Worm (Caenorhabditis elegans): Measurements from ENCODE around the gene Y55D5A.4.

Gene Y55D5A.4

ce11 chrIII:2975689-2976088 is 14.2 kb downstream of the Y55D5A.4 start, which contains the start of gene Y55D5A.3:
Gene Y55D5A.3, minus strand, starts transcription at chrIII:2975789.
- TF ChIP-seq ref-2 (tag; optimal IDR thresholded peaks at IDR 0.05) (no peak), eyg-1 (tag; optimal IDR thresholded peaks at IDR 0.05) (no peak), syd-9 (tag; optimal IDR thresholded peaks at IDR 0.05) (no peak), ttx-3 (tag; optimal IDR thresholded peaks at IDR 0.05) (no peak), ceh-19 (GFP tag; optimal IDR thresholded peaks at IDR 0.05) (no peak), ceh-9 (tag; optimal IDR thresholded peaks at IDR 0.05) (no peak), ceh-24 (tag; optimal IDR thresholded peaks at IDR 0.05) (no peak)

- peak; percentile 5 for TF ChIP-seq rnt-1 (tag; optimal IDR thresholded peaks at IDR 0.05)
- TF ChIP-seq pha-4 (tag; optimal IDR thresholded peaks at IDR 0.05), result no peak
- TF ChIP-seq ahr-1 (tag; optimal IDR thresholded peaks at IDR 0.05), result no peak
Observed at ce11 chrIII:2972977-2973376, 16.9 kb downstream of the Y55D5A.4 start.

- TF ChIP-seq T23F11.4 (GFP tag; optimal IDR thresholded peaks at IDR 0.05), result no peak
- no peak for TF ChIP-seq pat-9 (tag; optimal IDR thresholded peaks at IDR 0.05)
- no peak for TF ChIP-seq ceh-31 (tag; optimal IDR thresholded peaks at IDR 0.05)
- TF ChIP-seq che-1 (tag; optimal IDR thresholded peaks at IDR 0.05), result no peak
Observed at ce11 chrIII:2970251-2970650, 19.6 kb downstream of the Y55D5A.4 start.

ce11 chrIII:2966462-2966861 is 23.4 kb downstream of the Y55D5A.4 start:
- TF ChIP-seq hlh-13 (GFP tag; optimal IDR thresholded peaks at IDR 0.05) (no peak), unc-55 (GFP tag; optimal IDR thresholded peaks at IDR 0.05) (peak; percentile 45), eyg-1 (tag; optimal IDR thresholded peaks at IDR 0.05) (no peak), ceh-19 (GFP tag; optimal IDR thresholded peaks at IDR 0.05) (peak; percentile 37), F13H6.1 (tag; optimal IDR thresholded peaks at IDR 0.05) (peak; percentile 66), ceh-34 (tag; optimal IDR thresholded peaks at IDR 0.05) (peak; percentile 43), ceh-18 (tag; optimal IDR thresholded peaks at IDR 0.05) (peak; percentile 77), ref-2 (tag; optimal IDR thresholded peaks at IDR 0.05) (peak; percentile 57), hlh-15 (tag; optimal IDR thresholded peaks at IDR 0.05) (no peak), unc-3 (GFP tag; conservative IDR thresholded peaks at IDR 0.05) (0 out of 2 replicates have a peak, but pooled peaks have one; percentile 22), unc-3 (tag; optimal IDR thresholded peaks at IDR 0.05) (no peak), unc-86 (tag; optimal IDR thresholded peaks at IDR 0.05) (peak; percentile 28), ceh-6 (GFP tag; optimal IDR thresholded peaks at IDR 0.05) (no peak), ceh-45 (GFP tag; IDR thresholded peaks at IDR 0.05) (no peak), ceh-31 (tag; optimal IDR thresholded peaks at IDR 0.05) (peak; percentile 75), ama-1 (optimal IDR thresholded peaks at IDR 0.05) (no peak), rnt-1 (tag; optimal IDR thresholded peaks at IDR 0.05) (peak; percentile 46), ets-4 (tag; optimal IDR thresholded peaks at IDR 0.05) (peak; percentile 14), ceh-48 (tag; optimal IDR thresholded peaks at IDR 0.05) (peak; percentile 54), tbx-2 (tag; optimal IDR thresholded peaks at IDR 0.05) (peak; percentile 75), ceh-22 (tag; optimal IDR thresholded peaks at IDR 0.05) (no peak), nfya-1 (tag; optimal IDR thresholded peaks at IDR 0.05) (peak; percentile 72), unc-42 (tag; optimal IDR thresholded peaks at IDR 0.05) (peak; percentile 75), pag-3 (tag; optimal IDR thresholded peaks at IDR 0.05; ENCODE audit: borderline replicate concordance) (no peak), hlh-30 (tag; optimal IDR thresholded peaks at IDR 0.05; ENCODE audit: insufficient read depth) (peak; percentile 84), pat-9 (tag; optimal IDR thresholded peaks at IDR 0.05) (no peak)

- TF ChIP-seq hlh-15 (tag; optimal IDR thresholded peaks at IDR 0.05), result no peak
- TF ChIP-seq K02D7.2 (tag; optimal IDR thresholded peaks at IDR 0.05), result no peak
- TF ChIP-seq ceh-30 (tag; optimal IDR thresholded peaks at IDR 0.05), result no peak
- TF ChIP-seq nfya-1 (tag; optimal IDR thresholded peaks at IDR 0.05), result no peak
- no peak for TF ChIP-seq sox-2 (GFP tag; IDR thresholded peaks at IDR 0.05)
- no peak for TF ChIP-seq pros-1 (tag; optimal IDR thresholded peaks at IDR 0.05)
- no peak for TF ChIP-seq ceh-24 (tag; optimal IDR thresholded peaks at IDR 0.05)
- TF ChIP-seq ceh-18 (tag; optimal IDR thresholded peaks at IDR 0.05), result no peak
- no peak for TF ChIP-seq ceh-34 (tag; optimal IDR thresholded peaks at IDR 0.05)
- no peak for TF ChIP-seq fkh-6 (tag; optimal IDR thresholded peaks at IDR 0.05)
- TF ChIP-seq dmd-4 (tag; optimal IDR thresholded peaks at IDR 0.05; ENCODE audit: borderline replicate concordance), result no peak
- no peak for TF ChIP-seq ztf-16 (tag; optimal IDR thresholded peaks at IDR 0.05)
- TF ChIP-seq ref-2 (tag; optimal IDR thresholded peaks at IDR 0.05), result no peak
- no peak for TF ChIP-seq T23F11.4 (GFP tag; optimal IDR thresholded peaks at IDR 0.05)
- TF ChIP-seq dve-1 (tag; optimal IDR thresholded peaks at IDR 0.05), result no peak
- no peak for TF ChIP-seq odd-2 (tag; optimal IDR thresholded peaks at IDR 0.05)
- no peak for TF ChIP-seq ceh-14 (tag; optimal IDR thresholded peaks at IDR 0.05)
- TF ChIP-seq fkh-10 (GFP tag; optimal IDR thresholded peaks at IDR 0.05), result no peak
- no peak for TF ChIP-seq che-1 (tag; optimal IDR thresholded peaks at IDR 0.05)
Observed at ce11 chrIII:2965534-2965933, 24.3 kb downstream of the Y55D5A.4 start, which contains the start of gene H05C05.2. Gene H05C05.2, minus strand, starts transcription at chrIII:2965634.

Measured in whole organism, late embryonic.